Fruit fly (Drosophila melanogaster): ENCODE data around the gene CG8892.
A peak's percentile ranks its signal among the peaks of the same experiment; 100 is the strongest.

Gene CG8892

dm6 chr2L:4981278-4981966 lies at the start of gene CG8892, which contains the start of gene CG34126:
Gene CG8892 (minus strand): TSS chr2L:4981592.
Gene CG34126 (plus strand): TSS chr2L:4981614.
- TF ChIP-seq rn (GFP tag; IDR thresholded peaks at IDR 0.05) (peak; percentile 93), CG17806 (tag; optimal IDR thresholded peaks at IDR 0.05) (peak; percentile 94), CG34367 (tag; optimal IDR thresholded peaks at IDR 0.05) (peak; percentile 90), CG10348 (GFP tag; IDR thresholded peaks at IDR 0.05) (peak; percentile 89), CG14655 (GFP tag; optimal IDR thresholded peaks at IDR 0.05) (peak; percentile 96), CG8159 (tag; optimal IDR thresholded peaks at IDR 0.05) (peak; percentile 96), EcR (GFP tag; optimal IDR thresholded peaks at IDR 0.05) (no peak), CG15710 (tag; optimal IDR thresholded peaks at IDR 0.05) (peak; percentile 97), fd96Ca (GFP tag; IDR thresholded peaks at IDR 0.05) (peak; percentile 95), gl (tag; optimal IDR thresholded peaks at IDR 0.05) (peak; percentile 83), CG4496 (GFP tag; IDR thresholded peaks at IDR 0.05) (peak; percentile 93), Pif1B (GFP tag; optimal IDR thresholded peaks at IDR 0.05) (peak; percentile 91), Snoo (tag; optimal IDR thresholded peaks at IDR 0.05) (peak; percentile 97), CG8301 (tag; optimal IDR thresholded peaks at IDR 0.05) (peak; percentile 93), CG32121 (GFP tag; IDR thresholded peaks at IDR 0.05) (peak; percentile 91), CG9948 (tag; optimal IDR thresholded peaks at IDR 0.05) (peak; percentile 95), D1 (tag; optimal IDR thresholded peaks at IDR 0.05) (no peak), CG12605 (GFP tag; IDR thresholded peaks at IDR 0.05) (peak; percentile 75), Ets98B (GFP tag; IDR thresholded peaks at IDR 0.05) (peak; percentile 86), CG13204 (GFP tag; optimal IDR thresholded peaks at IDR 0.05) (peak; percentile 72), Pif1A (GFP tag; optimal IDR thresholded peaks at IDR 0.05) (peak; percentile 94)

dm6 chr2L:5030535-5030934 lies 49.1 kb upstream of the CG8892 start:
- no peak for TF ChIP-seq D1 (tag; optimal IDR thresholded peaks at IDR 0.05)
- TF ChIP-seq CG17806 (tag; optimal IDR thresholded peaks at IDR 0.05) = no peak
- TF ChIP-seq Pif1B (GFP tag; optimal IDR thresholded peaks at IDR 0.05) = no peak
- TF ChIP-seq CG12605 (GFP tag; IDR thresholded peaks at IDR 0.05) = no peak
- no peak for TF ChIP-seq Ets98B (GFP tag; IDR thresholded peaks at IDR 0.05)
- no peak for TF ChIP-seq CG34367 (tag; optimal IDR thresholded peaks at IDR 0.05)
- TF ChIP-seq CG15710 (tag; optimal IDR thresholded peaks at IDR 0.05) = no peak
- TF ChIP-seq CG32121 (GFP tag; IDR thresholded peaks at IDR 0.05) = no peak
- no peak for TF ChIP-seq CG9948 (tag; optimal IDR thresholded peaks at IDR 0.05)
- TF ChIP-seq CG8159 (tag; optimal IDR thresholded peaks at IDR 0.05) = no peak

dm6 chr2L:5029809-5030108 lies 48.4 kb upstream of the CG8892 start:
- TF ChIP-seq CG9948 (tag; optimal IDR thresholded peaks at IDR 0.05) (no peak), Ets98B (GFP tag; IDR thresholded peaks at IDR 0.05) (no peak), CG8159 (tag; optimal IDR thresholded peaks at IDR 0.05) (no peak), CG14655 (GFP tag; optimal IDR thresholded peaks at IDR 0.05) (no peak), CG4496 (GFP tag; IDR thresholded peaks at IDR 0.05) (no peak), Pif1A (GFP tag; optimal IDR thresholded peaks at IDR 0.05) (no peak), CG34367 (tag; optimal IDR thresholded peaks at IDR 0.05) (no peak), Pif1B (GFP tag; optimal IDR thresholded peaks at IDR 0.05) (no peak), Snoo (tag; optimal IDR thresholded peaks at IDR 0.05) (no peak), D1 (tag; optimal IDR thresholded peaks at IDR 0.05) (no peak), fd96Ca (GFP tag; IDR thresholded peaks at IDR 0.05) (no peak), CG10348 (GFP tag; IDR thresholded peaks at IDR 0.05) (no peak), CG32121 (GFP tag; IDR thresholded peaks at IDR 0.05) (no peak), CG17806 (tag; optimal IDR thresholded peaks at IDR 0.05) (no peak), CG12605 (GFP tag; IDR thresholded peaks at IDR 0.05) (no peak), rn (GFP tag; IDR thresholded peaks at IDR 0.05) (no peak), EcR (GFP tag; optimal IDR thresholded peaks at IDR 0.05) (no peak), CG8301 (tag; optimal IDR thresholded peaks at IDR 0.05) (no peak), CG13204 (GFP tag; optimal IDR thresholded peaks at IDR 0.05) (no peak)

dm6 chr2L:5029049-5029808 lies 47.8 kb upstream of the CG8892 start, which contains the start of gene Col4a1:
Gene Col4a1 (plus strand): TSS chr2L:5029609.
- no peak for TF ChIP-seq D1 (tag; optimal IDR thresholded peaks at IDR 0.05)
- no peak for TF ChIP-seq EcR (GFP tag; optimal IDR thresholded peaks at IDR 0.05)
- no peak for TF ChIP-seq CG15710 (tag; optimal IDR thresholded peaks at IDR 0.05)
- no peak for TF ChIP-seq Pif1A (GFP tag; optimal IDR thresholded peaks at IDR 0.05)
- TF ChIP-seq rn (GFP tag; IDR thresholded peaks at IDR 0.05) = no peak
- no peak for TF ChIP-seq CG12605 (GFP tag; IDR thresholded peaks at IDR 0.05)
- no peak for TF ChIP-seq CG8301 (tag; optimal IDR thresholded peaks at IDR 0.05)
- TF ChIP-seq fd96Ca (GFP tag; IDR thresholded peaks at IDR 0.05) = no peak
- TF ChIP-seq gl (tag; optimal IDR thresholded peaks at IDR 0.05) = no peak

dm6 chr2L:5028091-5028490 lies 46.7 kb upstream of the CG8892 start, which contains the start of gene vkg:
Gene vkg (minus strand): TSS chr2L:5028191.
- no peak for TF ChIP-seq CG32121 (GFP tag; IDR thresholded peaks at IDR 0.05)
- TF ChIP-seq CG15710 (tag; optimal IDR thresholded peaks at IDR 0.05) = no peak
- TF ChIP-seq rn (GFP tag; IDR thresholded peaks at IDR 0.05) = no peak
- no peak for TF ChIP-seq Pif1A (GFP tag; optimal IDR thresholded peaks at IDR 0.05)
- TF ChIP-seq Pif1B (GFP tag; optimal IDR thresholded peaks at IDR 0.05) = no peak
- TF ChIP-seq CG8301 (tag; optimal IDR thresholded peaks at IDR 0.05) = no peak
- no peak for TF ChIP-seq gl (tag; optimal IDR thresholded peaks at IDR 0.05)
- TF ChIP-seq CG14655 (GFP tag; optimal IDR thresholded peaks at IDR 0.05) = no peak
- TF ChIP-seq CG13204 (GFP tag; optimal IDR thresholded peaks at IDR 0.05) = no peak
- no peak for TF ChIP-seq CG9948 (tag; optimal IDR thresholded peaks at IDR 0.05)
- no peak for TF ChIP-seq CG8159 (tag; optimal IDR thresholded peaks at IDR 0.05)
- TF ChIP-seq D1 (tag; optimal IDR thresholded peaks at IDR 0.05) = no peak
- no peak for TF ChIP-seq CG4496 (GFP tag; IDR thresholded peaks at IDR 0.05)
- TF ChIP-seq CG10348 (GFP tag; IDR thresholded peaks at IDR 0.05) = no peak
- TF ChIP-seq CG17806 (tag; optimal IDR thresholded peaks at IDR 0.05) = no peak
